Worm (Caenorhabditis elegans): ENCODE results near the gene rrp-8.
A peak's percentile ranks its signal among the peaks of the same experiment; 100 is the strongest.

rrp-8 gene

ce11 chrIV:372146-372789, 24.1 kb upstream of the rrp-8 start (continued):
- TF ChIP-seq nhr-47 (tag; optimal IDR thresholded peaks at IDR 0.05) (peak; percentile 14), ztf-4 (tag; optimal IDR thresholded peaks at IDR 0.05) (no peak), lin-15B (tag; optimal IDR thresholded peaks at IDR 0.05) (no peak), aha-1 (tag; optimal IDR thresholded peaks at IDR 0.05) (no peak), nhr-20 (tag; optimal IDR thresholded peaks at IDR 0.05) (no peak), ets-5 (GFP tag; IDR thresholded peaks at IDR 0.05) (no peak), egl-13 (tag; optimal IDR thresholded peaks at IDR 0.05) (no peak), ceh-88 (GFP tag; IDR thresholded peaks at IDR 0.05) (no peak), tbx-2 (tag; optimal IDR thresholded peaks at IDR 0.05) (no peak), alr-1 (tag; optimal IDR thresholded peaks at IDR 0.05; ENCODE audit: borderline replicate concordance) (no peak), fkh-8 (tag; optimal IDR thresholded peaks at IDR 0.05) (no peak), mdl-1 (tag; optimal IDR thresholded peaks at IDR 0.05) (no peak), ama-1 (optimal IDR thresholded peaks at IDR 0.05) (no peak), ceh-8 (GFP tag; optimal IDR thresholded peaks at IDR 0.05) (no peak), elt-3 (tag; optimal IDR thresholded peaks at IDR 0.05) (no peak), rnt-1 (tag; optimal IDR thresholded peaks at IDR 0.05) (no peak), nhr-76 (tag; optimal IDR thresholded peaks at IDR 0.05) (no peak), ceh-82 (tag; optimal IDR thresholded peaks at IDR 0.05) (peak; percentile 21 to 68 (median 24)), sup-37 (GFP tag; optimal IDR thresholded peaks at IDR 0.05) (no peak), aly-2 (tag; optimal IDR thresholded peaks at IDR 0.05) (no peak), hpl-2 (GFP tag; optimal IDR thresholded peaks at IDR 0.05) (no peak)

ce11 chrIV:373963-374362, 22.4 kb upstream of the rrp-8 start:
- TF ChIP-seq alr-1 (tag; optimal IDR thresholded peaks at IDR 0.05; ENCODE audit: borderline replicate concordance) (no peak), lin-14 (GFP tag; optimal IDR thresholded peaks at IDR 0.05) (no peak), sup-37 (GFP tag; optimal IDR thresholded peaks at IDR 0.05) (no peak), lin-15B (tag; optimal IDR thresholded peaks at IDR 0.05) (no peak), ceh-88 (GFP tag; IDR thresholded peaks at IDR 0.05) (no peak), F16B12.6 (tag; optimal IDR thresholded peaks at IDR 0.05) (no peak), lir-3 (tag; optimal IDR thresholded peaks at IDR 0.05; ENCODE audit: poor library complexity) (no peak), nhr-237 (tag; optimal IDR thresholded peaks at IDR 0.05) (no peak), C16A3.4 (tag; optimal IDR thresholded peaks at IDR 0.05) (no peak), unc-30 (tag; optimal IDR thresholded peaks at IDR 0.05) (no peak), nhr-76 (tag; optimal IDR thresholded peaks at IDR 0.05) (no peak), grh-1 (GFP tag; IDR thresholded peaks at IDR 0.05) (no peak), snpc-4 (tag; optimal IDR thresholded peaks at IDR 0.05) (no peak), sptf-1 (tag; optimal IDR thresholded peaks at IDR 0.05) (no peak)

- TF ChIP-seq unc-130 (tag; optimal IDR thresholded peaks at IDR 0.05) (no peak), efl-1 (optimal IDR thresholded peaks at IDR 0.05) (no peak), efl-1 (GFP tag; optimal IDR thresholded peaks at IDR 0.05 in 1 of 2) (peak in 1 of 2 experiments; percentile 48)
Observed at ce11 chrIV:375915-376314, 20.4 kb upstream of the rrp-8 start, which contains the start of gene fln-1. TSS of gene fln-1 (minus strand) at chrIV:376015.

ce11 chrIV:377791-378190, 18.6 kb upstream of the rrp-8 start:
- no peak for TF ChIP-seq mef-2 (tag; optimal IDR thresholded peaks at IDR 0.05)
- no peak for TF ChIP-seq lin-15B (tag; optimal IDR thresholded peaks at IDR 0.05)
- TF ChIP-seq blmp-1 (tag; optimal IDR thresholded peaks at IDR 0.05) = peak; percentile 70
- no peak for TF ChIP-seq rnt-1 (tag; optimal IDR thresholded peaks at IDR 0.05)
- no peak for TF ChIP-seq tlp-1 (tag; optimal IDR thresholded peaks at IDR 0.05)
- no peak for TF ChIP-seq lin-13 (GFP tag; optimal IDR thresholded peaks at IDR 0.05)
- TF ChIP-seq nhr-85 (tag) = no peak
- no peak for TF ChIP-seq unc-62 (GFP tag; optimal IDR thresholded peaks at IDR 0.05)
- no peak for TF ChIP-seq hpl-2 (GFP tag; optimal IDR thresholded peaks at IDR 0.05)
- no peak for TF ChIP-seq efl-3 (GFP tag; optimal IDR thresholded peaks at IDR 0.05)
- TF ChIP-seq tbx-2 (tag; optimal IDR thresholded peaks at IDR 0.05) = no peak
- TF ChIP-seq ztf-4 (tag; optimal IDR thresholded peaks at IDR 0.05) = no peak
- no peak for TF ChIP-seq efl-1 (optimal IDR thresholded peaks at IDR 0.05)
- TF ChIP-seq efl-1 (GFP tag; optimal IDR thresholded peaks at IDR 0.05 in 1 of 2) = peak in 1 of 2 experiments; percentile 80
- no peak for TF ChIP-seq hlh-17 (GFP tag; optimal IDR thresholded peaks at IDR 0.05; ENCODE audit: borderline replicate concordance)

Data from whole organism, L1 larva.